Worm (Caenorhabditis elegans) whole organism, young adult: ENCODE data around the gene T04F8.8.

Experiments used
- B0019.2 ChIP-seq: fragments of 200-800 bp; sonication (Bioruptor generic); conservative IDR thresholded peaks from 2 replicates; pipeline ENCODE4 v1.3.6; 2022; ENCODE audit warnings: missing genetic modification reagents, missing genetic modification characterization, missing compliant biosample characterization
- F55B11.4 ChIP-seq: sonication (generic microtip); optimal IDR thresholded peaks from 2 replicates; lab custom pipeline; 2016; ENCODE audit warnings: missing compliant biosample characterization, missing genetic modification characterization, borderline replicate concordance; ENCODE audit not compliant: insufficient read depth
- dpff-1 ChIP-seq: sonication (generic microtip); optimal IDR thresholded peaks from 2 replicates; lab custom pipeline; 2017; ENCODE audit warnings: mild to moderate bottlenecking, missing genetic modification characterization, missing compliant biosample characterization
- lag-1 ChIP-seq: fragments of 200-800 bp; sonication (Bioruptor generic); IDR thresholded peaks from 2 replicates; pipeline ENCODE4 v1.3.6; 2022; ENCODE audit warnings: missing genetic modification reagents, missing genetic modification characterization, missing compliant biosample characterization
- madf-10 ChIP-seq: sonication (generic microtip); optimal IDR thresholded peaks from 2 replicates; lab custom pipeline; 2016; ENCODE audit warnings: mild to moderate bottlenecking, missing genetic modification characterization, missing compliant biosample characterization
- nhr-90 ChIP-seq: sonication (generic microtip); optimal IDR thresholded peaks from 2 replicates; lab custom pipeline; 2016; ENCODE audit warnings: missing genotype, mild to moderate bottlenecking, missing genetic modification characterization, missing compliant biosample characterization
- pha-4 ChIP-seq: fragments of 150-350 bp; sonication (generic microtip); optimal IDR thresholded peaks from 2 replicates; lab custom pipeline; 2014; ENCODE audit warnings: missing biosample characterization, missing genetic modification reagents, missing genetic modification characterization
- somi-1 ChIP-seq: fragments of 200-800 bp; sonication (Bioruptor generic); optimal IDR thresholded peaks from 2 replicates; lab custom pipeline; 2018; ENCODE audit warnings: mild to moderate bottlenecking, missing genetic modification characterization, missing compliant biosample characterization
- unc-62 ChIP-seq: fragments of 150-350 bp; optimal IDR thresholded peaks from 2 replicates; lab custom pipeline; 2014; ENCODE audit warnings: missing biosample characterization, missing genetic modification reagents, missing genetic modification characterization

DNA sequence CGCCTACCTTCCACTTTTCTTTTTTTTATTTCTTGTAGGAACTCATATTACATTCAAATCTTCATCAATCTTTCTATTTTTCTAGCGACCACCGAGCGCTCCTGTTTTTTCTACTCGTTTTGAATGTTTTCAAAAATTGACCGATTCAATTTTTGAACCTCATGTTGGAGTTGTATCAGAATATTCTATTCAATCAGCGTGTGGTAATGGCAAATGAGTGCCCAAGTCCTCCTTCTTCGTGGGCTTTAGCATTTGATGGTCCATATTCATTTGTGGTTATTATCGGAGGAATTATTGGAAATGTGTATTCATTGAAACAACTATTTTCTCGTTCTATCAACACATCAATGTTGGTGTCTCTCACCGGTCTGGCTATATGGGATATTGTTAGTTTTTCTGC, 29.9 kb upstream of the T04F8.8 start, which contains the start of gene F52D10.4:
- no peak for TF ChIP-seq pha-4 (tag; lab: Kevin White, UChicago)
- TF ChIP-seq nhr-90 (tag; lab: Kevin White, UChicago) = no peak
- no peak for TF ChIP-seq dpff-1 (tag; lab: Kevin White, UChicago)
- TF ChIP-seq madf-10 (tag; lab: Kevin White, UChicago) = no peak
- TF ChIP-seq somi-1 (GFP tag; lab: Kevin White, UChicago) = no peak
- no peak for TF ChIP-seq F55B11.4 (tag; lab: Kevin White, UChicago)
- no peak for TF ChIP-seq B0019.2 (GFP tag; lab: Robert Waterston, UW)
- no peak for TF ChIP-seq unc-62 (GFP tag; lab: Kevin White, UChicago)
- no peak for TF ChIP-seq lag-1
